Worm (Caenorhabditis elegans) whole organism, early embryonic: ENCODE results near the gene elt-6.

Experiments used
- B0310.2 ChIP-seq: sonication (generic microtip); optimal IDR thresholded peaks from 2 replicates; lab custom pipeline; 2016; ENCODE audit warnings: mild to moderate bottlenecking, missing genetic modification characterization, missing compliant biosample characterization
- F13C5.2 ChIP-seq: sonication (generic microtip); optimal IDR thresholded peaks from 2 replicates; lab custom pipeline; 2017; ENCODE audit warnings: mild to moderate bottlenecking, missing genetic modification characterization, inconsistent platforms, missing compliant biosample characterization
- aly-1 ChIP-seq: sonication (generic microtip); optimal IDR thresholded peaks from 2 replicates; lab custom pipeline; 2016; ENCODE audit warnings: missing genetic modification characterization, missing compliant biosample characterization
- ama-1 ChIP-seq: fragments of 150-350 bp; optimal IDR thresholded peaks from 2 replicates; lab custom pipeline; 2014
- ceh-13 ChIP-seq: fragments of 200-800 bp; sonication (Bioruptor generic); optimal IDR thresholded peaks from 2 replicates; lab custom pipeline; 2018; ENCODE audit warnings: mild to moderate bottlenecking, missing genetic modification characterization, missing compliant biosample characterization
- ceh-36 ChIP-seq: sonication (generic microtip); optimal IDR thresholded peaks from 2 replicates; lab custom pipeline; 2016; ENCODE audit warnings: missing genetic modification characterization, inconsistent platforms, missing compliant biosample characterization
- ets-7 ChIP-seq: sonication (generic microtip); optimal IDR thresholded peaks from 2 replicates; lab custom pipeline; 2016; ENCODE audit warnings: missing genotype, missing genetic modification characterization, missing compliant biosample characterization
- flt-1 ChIP-seq: fragments of 200-800 bp; sonication (Bioruptor generic); IDR thresholded peaks from 2 replicates; pipeline ENCODE4 v1.3.6; 2022; ENCODE audit warnings: missing genetic modification characterization, missing compliant biosample characterization
- hmbx-1 ChIP-seq: sonication (generic microtip); optimal IDR thresholded peaks from 2 replicates; lab custom pipeline; 2016; ENCODE audit warnings: mild to moderate bottlenecking, missing genetic modification characterization, missing compliant biosample characterization
- hmg-4 ChIP-seq: fragments of 200-800 bp; sonication (Bioruptor generic); optimal IDR thresholded peaks from 2 replicates; lab custom pipeline; 2018; ENCODE audit warnings: mild to moderate bottlenecking, missing genetic modification characterization, missing compliant biosample characterization
- hnd-1 ChIP-seq: sonication (generic microtip); optimal IDR thresholded peaks from 2 replicates; lab custom pipeline; 2016; ENCODE audit warnings: missing genetic modification characterization, missing compliant biosample characterization
- pes-1 ChIP-seq: fragments of 200-800 bp; sonication (Bioruptor generic); IDR thresholded peaks from 2 replicates; pipeline ENCODE4 v1.3.6; 2022; ENCODE audit warnings: missing genetic modification reagents, missing genetic modification characterization, missing compliant biosample characterization
- scrt-1 ChIP-seq: fragments of 200-800 bp; sonication (Bioruptor generic); IDR thresholded peaks from 2 replicates; pipeline ENCODE4 v1.3.6; 2022; ENCODE audit warnings: missing genetic modification characterization, missing compliant biosample characterization
- sea-1 ChIP-seq: fragments of 200-800 bp; sonication (Bioruptor generic); conservative IDR thresholded peaks from 2 replicates; pipeline ENCODE4 v1.3.6; 2022; ENCODE audit warnings: missing genetic modification characterization, missing compliant biosample characterization
- tbx-11 ChIP-seq: fragments of 200-800 bp; sonication (Bioruptor generic); IDR thresholded peaks from 2 replicates; pipeline ENCODE4 v1.3.6; 2022; ENCODE audit warnings: missing genetic modification characterization, missing compliant biosample characterization
- tbx-37 ChIP-seq: fragments of 200-800 bp; sonication (Bioruptor generic); conservative IDR thresholded peaks from 2 replicates; pipeline ENCODE4 v1.3.6; 2022; ENCODE audit warnings: missing genetic modification reagents, missing genetic modification characterization, missing compliant biosample characterization
- tra-4 ChIP-seq: sonication (generic microtip); optimal IDR thresholded peaks from 2 replicates; lab custom pipeline; 2017; ENCODE audit warnings: missing genetic modification characterization, missing compliant biosample characterization

elt-6 gene

DNA sequence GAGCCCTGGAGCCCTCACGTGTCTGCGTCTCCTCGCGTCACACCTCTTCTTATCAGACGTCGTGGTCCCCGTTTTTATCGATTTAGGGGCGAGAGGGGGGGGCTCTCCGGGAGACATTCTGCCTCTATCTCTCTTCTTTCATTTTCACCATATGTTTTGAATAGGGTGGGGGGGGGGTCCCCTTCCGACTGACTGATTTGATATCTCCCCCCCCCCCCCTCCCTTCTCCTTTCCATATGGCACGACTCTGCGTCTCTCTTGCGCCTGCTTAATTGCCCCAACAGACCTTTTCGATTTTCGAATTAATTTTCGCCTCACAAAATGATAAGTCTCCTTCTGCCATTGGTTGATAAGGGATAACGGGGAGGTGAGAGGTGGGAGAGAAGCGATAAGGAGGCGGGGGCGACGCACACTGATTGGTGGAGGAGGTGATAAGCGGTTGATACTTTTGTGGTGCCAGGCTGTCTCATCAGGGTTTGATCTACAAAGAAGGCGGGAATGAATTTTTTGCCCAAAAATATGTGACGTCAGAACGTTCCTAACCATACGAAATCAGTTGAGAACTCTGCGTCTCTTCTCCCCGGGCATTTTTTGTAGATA, 13.6 kb upstream of the elt-6 start:
- TF ChIP-seq tbx-11 (0 out of 2 replicates have a peak, but pooled peaks have one; percentile 19), ceh-36 (no peak)

DNA sequence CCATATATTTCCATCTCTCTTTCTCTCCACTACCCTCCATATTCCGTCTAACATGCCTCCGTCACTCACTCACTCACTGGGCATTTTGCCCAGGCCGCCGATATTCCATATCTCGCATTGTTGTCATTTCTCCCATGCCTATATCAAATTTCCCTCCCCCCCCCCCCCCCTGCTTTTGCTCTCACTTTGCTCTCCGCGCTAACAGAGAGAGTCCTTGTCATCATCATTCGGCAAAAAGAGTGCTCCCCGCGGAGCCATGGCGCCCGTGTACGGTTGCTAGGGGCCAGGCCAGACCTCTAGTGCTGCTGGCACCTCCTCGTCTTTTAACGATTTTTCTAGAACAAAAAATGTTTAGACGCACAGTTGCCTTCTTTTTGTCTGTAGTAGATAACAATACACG, 12.5 kb upstream of the elt-6 start:
- TF ChIP-seq hmbx-1 (tag; lab: Kevin White, UChicago) = no peak
- no peak for TF ChIP-seq B0310.2 (tag; lab: Kevin White, UChicago)
- TF ChIP-seq tbx-11 = no peak
- no peak for TF ChIP-seq ceh-36

DNA sequence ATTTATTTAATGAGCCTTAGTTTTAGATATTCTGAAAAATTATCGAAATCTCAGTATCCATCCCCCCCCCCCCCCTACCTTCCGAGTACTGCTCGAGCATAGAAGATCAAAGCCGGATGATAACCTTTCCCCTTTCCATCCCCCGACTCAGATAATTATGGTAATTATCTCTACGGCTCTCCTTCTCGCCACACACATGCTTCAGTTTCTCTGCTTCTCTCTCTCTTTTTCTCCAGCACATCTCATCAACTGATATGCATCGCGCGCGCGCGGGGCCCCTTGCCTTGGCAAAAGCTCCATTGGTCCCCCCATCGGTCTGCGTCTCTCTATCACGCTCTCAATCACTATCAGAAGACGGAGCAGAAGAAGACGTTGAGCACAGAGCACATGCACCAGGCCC, 11.1 kb upstream of the elt-6 start:
- 0 out of 2 replicates have a peak, but pooled peaks have one; percentile 30 for TF ChIP-seq sea-1
- no peak for TF ChIP-seq B0310.2 (tag; lab: Kevin White, UChicago)

DNA sequence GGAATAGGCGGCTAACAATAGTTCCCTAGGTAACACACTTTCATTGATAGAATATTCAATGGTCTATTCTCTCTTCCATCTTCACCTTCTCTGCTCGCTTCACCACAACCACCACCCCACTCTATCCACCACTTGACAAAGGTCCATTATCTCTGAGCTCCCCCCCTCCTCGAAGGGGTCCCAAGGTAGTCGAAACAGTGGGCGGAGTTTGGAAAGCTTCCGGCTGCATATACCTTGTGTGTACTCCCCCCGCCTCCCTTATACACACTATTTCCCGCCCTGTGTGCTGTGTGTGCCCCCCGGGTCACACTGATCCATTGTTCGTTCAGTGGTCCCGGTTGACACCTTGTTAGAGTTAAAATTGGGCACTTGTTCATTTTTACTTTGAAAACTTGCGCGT, 9.3 kb upstream of the elt-6 start:
- peak; percentile 7; the same call in 1 of the 2 replicates for TF ChIP-seq flt-1
- TF ChIP-seq hmg-4 (GFP tag; lab: Kevin White, UChicago) = peak; percentile 33
- TF ChIP-seq tbx-11 = no peak
- no peak for TF ChIP-seq B0310.2 (tag; lab: Kevin White, UChicago)
- TF ChIP-seq tbx-37 (GFP tag; lab: Robert Waterston, UW) = no peak
- 0 out of 2 replicates have a peak, but pooled peaks have one; percentile 50 for TF ChIP-seq scrt-1 (GFP tag; lab: Robert Waterston, UW)

DNA sequence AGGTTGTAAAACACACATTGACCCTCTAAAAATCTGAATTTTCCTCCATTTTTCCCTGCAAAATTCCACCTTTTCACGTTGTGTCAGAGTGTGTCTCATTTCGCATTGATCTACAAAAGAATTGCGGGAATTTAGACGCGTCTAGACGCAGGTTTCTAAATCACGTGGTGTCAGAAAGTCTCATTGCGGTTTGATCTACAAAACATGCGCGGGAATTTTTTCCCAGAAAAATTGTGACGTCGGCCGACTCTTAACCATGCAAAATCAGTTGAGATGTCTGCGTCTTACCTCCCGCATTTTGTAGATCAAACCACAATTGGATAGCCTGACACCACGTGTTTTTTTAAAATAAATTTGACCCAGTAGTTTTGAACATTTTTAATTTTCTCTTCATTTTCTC, 8.9 kb upstream of the elt-6 start:
- TF ChIP-seq ceh-36 (no peak), hmg-4 (GFP tag; lab: Kevin White, UChicago) (no peak), hmbx-1 (tag; lab: Kevin White, UChicago) (no peak), ceh-13 (GFP tag; lab: Kevin White, UChicago) (no peak), scrt-1 (GFP tag; lab: Robert Waterston, UW) (no peak), aly-1 (tag; lab: Kevin White, UChicago) (no peak), ama-1 (lab: Kevin White, UChicago) (no peak), tbx-11 (no peak), flt-1 (no peak), sea-1 (no peak), B0310.2 (tag; lab: Kevin White, UChicago) (no peak), ets-7 (tag; lab: Kevin White, UChicago) (no peak), pes-1 (GFP tag; lab: Robert Waterston, UW) (no peak), hnd-1 (tag; lab: Kevin White, UChicago) (no peak), F13C5.2 (tag; lab: Kevin White, UChicago) (no peak), tra-4 (tag; lab: Kevin White, UChicago) (no peak), tbx-37 (GFP tag; lab: Robert Waterston, UW) (no peak)

DNA sequence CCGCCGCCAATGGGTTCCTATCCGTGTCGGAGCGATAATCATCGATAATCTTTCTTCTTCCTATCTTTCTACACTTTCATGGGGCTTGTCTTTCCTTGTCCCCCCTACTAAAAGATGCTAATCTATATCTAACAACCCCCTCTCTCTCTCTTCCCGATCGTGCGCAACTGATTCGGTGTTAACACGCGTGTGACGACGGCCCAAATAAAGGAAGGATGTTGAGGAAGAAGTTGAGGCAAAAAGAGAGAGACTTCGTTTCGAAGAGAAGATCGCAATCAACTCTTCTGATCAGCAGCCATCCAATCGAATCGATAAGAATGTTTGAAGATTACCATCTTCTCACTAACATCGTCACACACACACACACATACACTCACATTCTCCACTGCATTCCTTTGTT, 6.5 kb upstream of the elt-6 start:
- TF ChIP-seq ama-1 (lab: Kevin White, UChicago) (no peak), aly-1 (tag; lab: Kevin White, UChicago) (no peak), ceh-13 (GFP tag; lab: Kevin White, UChicago) (no peak), ets-7 (tag; lab: Kevin White, UChicago) (no peak), hmbx-1 (tag; lab: Kevin White, UChicago) (no peak), hmg-4 (GFP tag; lab: Kevin White, UChicago) (no peak), ceh-36 (no peak), flt-1 (no peak), sea-1 (no peak), tra-4 (tag; lab: Kevin White, UChicago) (no peak), pes-1 (GFP tag; lab: Robert Waterston, UW) (no peak), B0310.2 (tag; lab: Kevin White, UChicago) (no peak), hnd-1 (tag; lab: Kevin White, UChicago) (no peak), scrt-1 (GFP tag; lab: Robert Waterston, UW) (no peak), F13C5.2 (tag; lab: Kevin White, UChicago) (no peak), tbx-11 (no peak), tbx-37 (GFP tag; lab: Robert Waterston, UW) (no peak)

DNA sequence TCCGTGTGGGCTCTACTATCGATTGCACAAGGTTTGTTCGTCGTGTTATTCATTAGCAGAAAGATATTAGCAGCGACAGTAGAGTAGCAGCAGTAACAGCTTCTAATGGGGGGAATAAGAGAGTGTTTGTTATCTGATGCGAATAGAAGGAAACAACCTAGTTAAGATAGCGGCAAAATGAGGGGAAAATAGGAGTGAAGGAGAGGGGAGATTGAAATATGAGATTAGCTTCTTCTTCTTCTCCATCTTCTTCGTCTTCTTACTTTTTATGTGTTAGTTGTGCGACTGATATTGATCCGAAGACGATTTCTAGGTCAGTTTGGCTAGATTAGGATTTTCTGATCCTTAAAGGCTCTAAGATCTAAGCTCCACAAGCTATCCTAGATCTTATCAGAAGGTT, 2.9 kb upstream of the elt-6 start:
- TF ChIP-seq ceh-13 (GFP tag; lab: Kevin White, UChicago) (no peak), ceh-36 (no peak), flt-1 (no peak), tbx-11 (no peak), hnd-1 (tag; lab: Kevin White, UChicago) (no peak), aly-1 (tag; lab: Kevin White, UChicago) (no peak), pes-1 (GFP tag; lab: Robert Waterston, UW) (no peak)

DNA sequence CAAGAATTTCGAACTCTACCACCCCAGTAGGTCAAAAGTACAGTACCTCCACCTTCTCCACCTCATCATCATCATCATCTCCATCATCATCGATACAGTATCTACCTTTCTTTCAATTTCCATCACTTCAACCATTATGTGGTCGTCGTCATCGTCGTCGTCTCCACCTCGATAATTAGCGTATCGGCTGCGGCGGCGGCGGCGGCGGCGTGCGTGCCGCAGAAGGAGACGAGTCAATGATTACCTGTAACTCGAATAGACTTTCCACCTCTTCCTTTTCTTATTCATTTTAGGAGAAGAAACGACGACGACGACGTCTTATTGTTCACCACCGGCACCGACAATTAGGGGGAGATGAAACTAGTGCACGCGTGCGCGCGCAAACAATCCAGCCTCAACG, 2.2 kb upstream of the elt-6 start:
- TF ChIP-seq hmbx-1 (tag; lab: Kevin White, UChicago) (no peak), ets-7 (tag; lab: Kevin White, UChicago) (no peak), flt-1 (no peak), B0310.2 (tag; lab: Kevin White, UChicago) (no peak), scrt-1 (GFP tag; lab: Robert Waterston, UW) (no peak), ceh-36 (no peak), hmg-4 (GFP tag; lab: Kevin White, UChicago) (no peak), tbx-11 (0 out of 2 replicates have a peak, but pooled peaks have one; percentile 53), pes-1 (GFP tag; lab: Robert Waterston, UW) (no peak), ama-1 (lab: Kevin White, UChicago) (no peak), sea-1 (no peak), aly-1 (tag; lab: Kevin White, UChicago) (no peak), tbx-37 (GFP tag; lab: Robert Waterston, UW) (0 out of 2 replicates have a peak, but pooled peaks have one; percentile 10), F13C5.2 (tag; lab: Kevin White, UChicago) (no peak), tra-4 (tag; lab: Kevin White, UChicago) (no peak)
